Fruit fly (Drosophila melanogaster) whole organism: Measurements from ENCODE around the gene Rrp5.
A peak's percentile ranks its signal among the peaks of the same experiment; 100 is the strongest.

ENCODE experiments used
- CG8478 ChIP-seq: fragments of >200 bp; optimal IDR thresholded peaks from 2 replicates; lab custom pipeline; 2018; ENCODE audit warnings: inconsistent platforms
- Dll ChIP-seq: fragments of >200 bp; optimal IDR thresholded peaks from 2 replicates; lab custom pipeline; 2017
- EcR ChIP-seq, 2 experiments: fragments of >200 bp; optimal IDR thresholded peaks; 2 replicates each; lab custom pipeline; 2017; ENCODE audit warnings: missing biosample characterization in 2 of 2, missing genetic modification characterization in 2 of 2, missing genetic modification reagents in 2 of 2
- pan ChIP-seq: fragments of >200 bp; optimal IDR thresholded peaks from 2 replicates; lab custom pipeline; 2017
- psq ChIP-seq: fragments of >200 bp; optimal IDR thresholded peaks from 2 replicates; lab custom pipeline; 2017
- usp ChIP-seq: fragments of >200 bp; optimal IDR thresholded peaks from 2 replicates; lab custom pipeline; 2017; ENCODE audit warnings: missing biosample characterization, missing genetic modification characterization, mixed read lengths

Rrp5 gene

DNA sequence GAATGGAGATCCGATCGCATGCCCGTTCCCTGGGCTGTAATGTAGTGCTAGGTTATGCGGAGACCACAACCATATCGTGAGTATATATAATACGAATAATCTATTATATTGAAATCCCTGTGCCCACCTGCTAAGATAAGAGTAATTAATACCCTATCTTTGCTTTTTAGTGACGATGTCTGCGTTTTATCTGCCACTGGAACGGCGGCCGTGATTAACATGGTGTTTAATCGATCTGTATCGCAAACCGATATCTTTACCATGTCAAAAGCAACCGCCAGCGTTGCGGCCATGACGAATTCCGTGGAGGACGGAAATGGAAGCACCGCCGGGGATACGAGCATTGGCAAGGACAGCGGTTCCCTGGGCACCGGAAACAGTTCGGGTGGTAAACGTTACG is 20.3 kb upstream of the Rrp5 start:
- TF ChIP-seq usp (GFP tag; lab: Kevin White, UChicago) (no peak), pan (lab: Kevin White, UChicago) (no peak), Dll (lab: Kevin White, UChicago) (no peak), CG8478 (lab: Kevin White, UChicago) (no peak), EcR (GFP tag; optimal IDR thresholded peaks at IDR 0.05; lab: Kevin White, UChicago) (no peak), psq (lab: Kevin White, UChicago) (no peak)

DNA sequence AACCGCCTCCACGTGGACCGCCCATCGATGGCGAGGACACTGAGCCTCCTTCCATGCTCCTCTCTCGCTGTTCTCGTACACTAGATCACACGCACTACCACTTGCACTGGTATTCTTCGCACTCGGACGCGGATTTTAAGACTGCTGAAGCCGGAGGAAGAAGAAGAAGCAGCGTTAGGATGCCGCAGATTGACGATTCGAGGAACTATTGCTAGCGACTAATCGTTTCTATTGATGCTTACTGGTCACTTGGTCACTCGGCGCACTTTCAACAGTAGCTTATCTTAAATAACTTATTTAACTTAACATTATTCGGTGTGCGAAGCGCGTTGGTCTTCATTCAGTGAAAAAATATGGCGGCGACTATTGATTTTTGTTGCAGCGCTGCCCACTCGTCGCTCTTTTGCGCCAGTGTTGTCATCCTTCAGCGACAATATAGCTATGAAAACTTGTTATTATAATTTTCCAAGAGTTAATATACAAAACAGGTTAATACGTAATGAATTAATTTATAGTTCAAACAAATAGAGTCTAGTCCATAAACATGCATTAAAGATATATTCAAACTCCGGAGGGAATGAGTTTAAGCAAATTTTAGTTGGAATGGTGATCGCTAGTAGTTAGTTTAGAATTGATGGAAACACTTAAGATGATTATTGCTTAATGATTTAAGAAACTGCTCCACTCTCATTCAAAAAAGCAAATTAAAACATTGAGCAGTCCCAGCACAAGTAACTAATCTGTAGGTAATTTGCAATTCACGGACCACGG is 15.5 kb upstream of the Rrp5 start, which contains the start of the genes CG5746 and CG6454:
Gene CG5746 (minus strand): TSS at position 372 of the 771 bp plus-strand sequence.
Gene CG6454 (plus strand): TSS at position 763 of the 771 bp plus-strand sequence.
- TF ChIP-seq CG8478 (lab: Kevin White, UChicago) (no peak), Dll (lab: Kevin White, UChicago) (no peak), psq (lab: Kevin White, UChicago) (no peak), EcR (GFP tag; optimal IDR thresholded peaks at IDR 0.05; lab: Kevin White, UChicago) (no peak), pan (lab: Kevin White, UChicago) (no peak), usp (GFP tag; lab: Kevin White, UChicago) (no peak)

dm6 chr3R:24341251-24341650 is 8.1 kb upstream of the Rrp5 start, which contains the start of gene Ms:
TSS of gene Ms (plus strand) at chr3R:24341551.
- TF ChIP-seq CG8478 (lab: Kevin White, UChicago) (no peak), psq (lab: Kevin White, UChicago) (no peak)

DNA sequence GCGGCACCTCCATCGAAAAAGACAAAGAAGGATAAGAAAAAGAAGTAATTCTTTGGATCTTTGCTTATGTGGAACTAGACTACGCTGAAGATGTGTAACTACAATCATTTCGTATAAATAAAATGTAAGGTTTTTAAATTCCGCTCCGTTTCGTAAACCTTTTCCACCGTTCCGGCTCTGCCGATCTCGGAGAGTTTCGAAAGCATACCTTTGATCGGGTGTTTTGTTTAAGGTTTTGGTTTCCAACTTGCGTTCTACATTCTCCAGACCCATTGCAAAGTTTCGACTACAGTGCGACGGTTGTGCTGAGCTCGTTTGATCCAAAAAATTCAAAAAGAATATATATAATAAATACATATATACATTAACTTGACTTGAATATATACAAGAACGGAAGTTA is 3.5 kb upstream of the Rrp5 start, which contains the start of gene CG6432:
Gene CG6432 (plus strand): TSS at position 301 of the 400 bp plus-strand sequence.
- TF ChIP-seq CG8478 (lab: Kevin White, UChicago) (no peak), psq (lab: Kevin White, UChicago) (no peak), EcR (GFP tag; optimal IDR thresholded peaks at IDR 0.05; lab: Kevin White, UChicago) (no peak), Dll (lab: Kevin White, UChicago) (no peak), pan (lab: Kevin White, UChicago) (no peak), usp (GFP tag; lab: Kevin White, UChicago) (no peak)

DNA sequence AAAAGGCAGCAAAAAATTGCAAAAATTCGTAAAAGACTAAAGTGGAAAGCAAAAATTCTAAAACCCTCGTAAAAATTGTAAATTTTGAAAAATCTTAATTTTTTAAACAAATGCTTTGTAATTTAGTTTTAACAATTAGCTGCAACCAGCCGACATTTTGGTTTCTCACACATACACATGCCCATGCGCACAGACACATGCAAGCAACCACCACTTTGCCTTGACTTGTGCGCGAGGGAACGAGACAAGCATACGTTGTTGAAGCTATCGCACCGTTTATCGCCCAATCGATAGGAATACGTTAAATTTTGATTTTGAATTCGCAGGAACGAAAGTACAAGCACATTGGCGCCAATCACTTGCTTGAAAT is 12.8 kb downstream of the Rrp5 start:
- TF ChIP-seq psq (lab: Kevin White, UChicago) (no peak), CG8478 (lab: Kevin White, UChicago) (peak; percentile 12)

DNA sequence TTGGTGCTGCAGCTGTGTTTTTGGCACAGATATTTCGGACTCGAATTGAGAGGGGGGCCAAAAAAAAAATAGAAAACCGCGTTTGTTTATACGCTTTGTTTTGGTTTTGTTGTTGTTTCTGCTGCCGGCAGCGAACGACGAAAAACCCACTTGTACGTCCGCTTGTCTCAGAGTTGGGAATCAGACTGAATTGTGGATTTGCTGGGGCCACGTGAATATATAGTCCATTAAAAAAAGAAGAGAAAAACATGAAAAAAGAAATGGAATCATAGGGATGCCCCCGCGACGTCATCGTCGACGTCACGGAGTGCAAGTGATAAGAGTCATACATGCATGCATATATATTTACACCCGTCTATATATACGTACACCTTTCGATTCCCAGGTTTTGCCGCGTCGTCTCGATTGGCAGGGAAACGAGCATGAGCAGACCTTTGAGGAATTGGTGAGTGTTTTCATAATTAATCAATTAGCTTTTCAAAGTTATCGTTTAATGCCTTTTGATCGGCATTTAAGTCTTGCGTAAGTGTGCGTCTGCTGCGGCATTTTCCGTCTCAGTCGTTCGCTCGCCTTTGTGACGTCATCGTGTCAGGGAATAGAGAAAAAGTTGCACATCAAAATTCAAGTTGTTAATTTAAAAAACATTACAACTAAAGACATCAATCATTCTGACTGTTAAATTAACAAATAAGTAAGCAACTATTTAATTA is 13.3 kb downstream of the Rrp5 start:
- TF ChIP-seq CG8478 (lab: Kevin White, UChicago): no peak
- TF ChIP-seq usp (GFP tag; lab: Kevin White, UChicago): no peak
- no peak for TF ChIP-seq pan (lab: Kevin White, UChicago)
- TF ChIP-seq Dll (lab: Kevin White, UChicago): no peak
- no peak for TF ChIP-seq EcR (GFP tag; optimal IDR thresholded peaks at IDR 0.05; lab: Kevin White, UChicago)

- TF ChIP-seq CG8478 (lab: Kevin White, UChicago) (no peak), Dll (lab: Kevin White, UChicago) (no peak), usp (GFP tag; lab: Kevin White, UChicago) (no peak), EcR (GFP tag; optimal IDR thresholded peaks at IDR 0.05; lab: Kevin White, UChicago) (no peak), psq (lab: Kevin White, UChicago) (no peak), pan (lab: Kevin White, UChicago) (no peak)
Observed at dm6 chr3R:24319083-24319381, 14.1 kb downstream of the Rrp5 start.

dm6 chr3R:24318217-24319082 is 14.7 kb downstream of the Rrp5 start, which contains the start of the genes Nab2 and BRWD3:
TSS of gene Nab2 (minus strand) at chr3R:24318419.
TSS of gene BRWD3 (plus strand) at chr3R:24319000.
- TF ChIP-seq psq (lab: Kevin White, UChicago) (no peak), Dll (lab: Kevin White, UChicago) (no peak)

dm6 chr3R:24303060-24303459 is 30.1 kb downstream of the Rrp5 start:
- no peak for TF ChIP-seq Dll (lab: Kevin White, UChicago)
- no peak for TF ChIP-seq pan (lab: Kevin White, UChicago)
- TF ChIP-seq EcR (GFP tag; optimal IDR thresholded peaks at IDR 0.05; lab: Kevin White, UChicago): no peak
- no peak for TF ChIP-seq psq (lab: Kevin White, UChicago)
- TF ChIP-seq usp (GFP tag; lab: Kevin White, UChicago): no peak
- no peak for TF ChIP-seq CG8478 (lab: Kevin White, UChicago)

DNA sequence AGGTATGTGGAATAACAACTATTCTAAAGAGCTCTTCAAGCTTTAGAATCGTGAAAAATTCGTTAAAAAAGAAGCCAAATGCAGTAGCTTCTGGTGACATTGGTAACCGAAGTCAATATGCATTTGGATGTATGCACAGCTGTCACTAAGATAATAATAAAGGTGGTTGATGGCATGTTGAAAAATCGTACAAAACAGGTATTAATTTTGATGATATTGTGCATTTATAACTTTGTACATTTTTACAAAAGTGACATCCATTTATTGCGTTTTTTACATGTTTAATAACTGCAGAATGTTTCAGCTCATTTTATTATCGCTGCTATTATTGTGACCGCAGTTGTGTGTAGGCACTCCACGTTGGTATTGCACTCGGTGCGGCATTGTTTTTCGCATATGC is 31.6 kb downstream of the Rrp5 start:
- TF ChIP-seq EcR (GFP tag; optimal IDR thresholded peaks at IDR 0.05; lab: Kevin White, UChicago) (no peak), psq (lab: Kevin White, UChicago) (no peak), pan (lab: Kevin White, UChicago) (no peak), usp (GFP tag; lab: Kevin White, UChicago) (no peak), Dll (lab: Kevin White, UChicago) (no peak), CG8478 (lab: Kevin White, UChicago) (no peak)

dm6 chr3R:24299148-24299547 is 34.0 kb downstream of the Rrp5 start:
- TF ChIP-seq psq (lab: Kevin White, UChicago): no peak
- no peak for TF ChIP-seq usp (GFP tag; lab: Kevin White, UChicago)
- no peak for TF ChIP-seq CG8478 (lab: Kevin White, UChicago)
- TF ChIP-seq Dll (lab: Kevin White, UChicago): no peak
- no peak for TF ChIP-seq EcR (GFP tag; optimal IDR thresholded peaks at IDR 0.05; lab: Kevin White, UChicago)
- TF ChIP-seq pan (lab: Kevin White, UChicago): no peak
